Worm (Caenorhabditis elegans) whole organism, late embryonic: ENCODE results near the gene F54F7.6.

Experiments
- ceh-18 ChIP-seq: sonication (generic microtip); optimal IDR thresholded peaks from 2 replicates; lab custom pipeline; 2016; ENCODE audit warnings: missing genetic modification characterization, missing compliant biosample characterization
- ceh-19 ChIP-seq: fragments of 200-800 bp; sonication (Bioruptor generic); optimal IDR thresholded peaks from 2 replicates; lab custom pipeline; 2018; ENCODE audit warnings: mild to moderate bottlenecking, missing genetic modification characterization, missing compliant biosample characterization
- ceh-30 ChIP-seq: fragments of 150-350 bp; optimal IDR thresholded peaks from 2 replicates; lab custom pipeline; 2014; ENCODE audit warnings: missing biosample characterization, missing genetic modification characterization
- ceh-34 ChIP-seq: sonication (generic microtip); optimal IDR thresholded peaks from 2 replicates; lab custom pipeline; 2016; ENCODE audit warnings: mild to moderate bottlenecking, missing genetic modification characterization, missing compliant biosample characterization
- ceh-48 ChIP-seq: sonication (generic microtip); optimal IDR thresholded peaks from 2 replicates; lab custom pipeline; 2016; ENCODE audit warnings: missing genetic modification characterization, inconsistent platforms, missing compliant biosample characterization
- ceh-6 ChIP-seq: fragments of 200-800 bp; sonication (Bioruptor generic); optimal IDR thresholded peaks from 2 replicates; lab custom pipeline; 2018; ENCODE audit warnings: mild to moderate bottlenecking, missing genetic modification characterization, missing compliant biosample characterization
- elt-2 ChIP-seq: sonication (generic microtip); optimal IDR thresholded peaks from 2 replicates; lab custom pipeline; 2016; ENCODE audit warnings: missing genetic modification reagents, missing genetic modification characterization, missing compliant biosample characterization
- elt-4 ChIP-seq: sonication (generic microtip); optimal IDR thresholded peaks from 2 replicates; lab custom pipeline; 2016; ENCODE audit warnings: missing genetic modification characterization, missing compliant biosample characterization
- eyg-1 ChIP-seq: sonication (generic microtip); optimal IDR thresholded peaks from 2 replicates; lab custom pipeline; 2016; ENCODE audit warnings: missing genotype, missing genetic modification characterization, missing compliant biosample characterization
- hlh-15 ChIP-seq: sonication (generic microtip); optimal IDR thresholded peaks from 2 replicates; lab custom pipeline; 2016; ENCODE audit warnings: missing genetic modification characterization, missing compliant biosample characterization
- hlh-30 ChIP-seq: sonication (generic microtip); optimal IDR thresholded peaks from 2 replicates; lab custom pipeline; 2017; ENCODE audit warnings: antibody characterized with exemption, missing genetic modification characterization, missing compliant biosample characterization; ENCODE audit not compliant: insufficient read depth
- lim-6 ChIP-seq: sonication (generic microtip); optimal IDR thresholded peaks from 2 replicates; lab custom pipeline; 2016; ENCODE audit warnings: missing genetic modification characterization, missing compliant biosample characterization
- npax-4 ChIP-seq: sonication (generic microtip); optimal IDR thresholded peaks from 2 replicates; lab custom pipeline; 2016; ENCODE audit warnings: missing genetic modification characterization, missing compliant biosample characterization
- odd-2 ChIP-seq: sonication (generic microtip); optimal IDR thresholded peaks from 2 replicates; lab custom pipeline; 2017; ENCODE audit warnings: antibody characterized with exemption, mild to moderate bottlenecking, missing genetic modification characterization, missing compliant biosample characterization
- pat-9 ChIP-seq: fragments of 200-800 bp; sonication (Bioruptor generic); optimal IDR thresholded peaks from 2 replicates; lab custom pipeline; 2018; ENCODE audit warnings: mild to moderate bottlenecking, missing genetic modification characterization, moderate library complexity, missing compliant biosample characterization
- pha-4 ChIP-seq: fragments of 150-350 bp; optimal IDR thresholded peaks from 2 replicates; lab custom pipeline; 2018; ENCODE audit warnings: missing biosample characterization, missing genetic modification reagents, missing genetic modification characterization
- ref-2 ChIP-seq: sonication (generic microtip); optimal IDR thresholded peaks from 2 replicates; lab custom pipeline; 2016; ENCODE audit warnings: missing genetic modification characterization, missing compliant biosample characterization
- syd-9 ChIP-seq: sonication (generic microtip); optimal IDR thresholded peaks from 2 replicates; lab custom pipeline; 2016; ENCODE audit warnings: mild to moderate bottlenecking, missing genetic modification characterization, moderate library complexity, missing compliant biosample characterization
- tbx-7 ChIP-seq: sonication (generic microtip); optimal IDR thresholded peaks from 2 replicates; lab custom pipeline; 2016; ENCODE audit warnings: missing genotype, missing genetic modification characterization, missing compliant biosample characterization
- unc-3 ChIP-seq, 2 experiments: fragments of 200-800 bp in 1 of 2; sonication (Bioruptor generic) in 1 of 2; sonication (generic microtip) in 1 of 2; conservative IDR thresholded peaks in 1 of 2; optimal IDR thresholded peaks in 1 of 2; 2 replicates each; pipeline versions ENCODE4 v1.3.6 to Lab custom; 2016 to 2022; ENCODE audit warnings: missing compliant biosample characterization in 2 of 2, missing genetic modification characterization in 2 of 2, missing genetic modification reagents in 1 of 2
- unc-42 ChIP-seq: sonication (generic microtip); optimal IDR thresholded peaks from 2 replicates; lab custom pipeline; 2016; ENCODE audit warnings: missing genotype, missing genetic modification characterization, missing compliant biosample characterization
- unc-55 ChIP-seq: sonication (generic microtip); optimal IDR thresholded peaks from 2 replicates; lab custom pipeline; 2017; ENCODE audit warnings: missing biosample characterization, missing genetic modification reagents, missing genetic modification characterization
- unc-86 ChIP-seq: sonication (generic microtip); optimal IDR thresholded peaks from 2 replicates; lab custom pipeline; 2016; ENCODE audit warnings: missing genetic modification characterization, missing compliant biosample characterization

The F54F7.6 gene

ce11 chrX:11908226-11908625 lies 43.0 kb downstream of the F54F7.6 start:
- TF ChIP-seq ceh-6 (GFP tag; lab: Kevin White, UChicago) (no peak), syd-9 (tag; lab: Kevin White, UChicago) (no peak), npax-4 (tag; lab: Kevin White, UChicago) (no peak), lim-6 (tag; lab: Kevin White, UChicago) (no peak)

DNA sequence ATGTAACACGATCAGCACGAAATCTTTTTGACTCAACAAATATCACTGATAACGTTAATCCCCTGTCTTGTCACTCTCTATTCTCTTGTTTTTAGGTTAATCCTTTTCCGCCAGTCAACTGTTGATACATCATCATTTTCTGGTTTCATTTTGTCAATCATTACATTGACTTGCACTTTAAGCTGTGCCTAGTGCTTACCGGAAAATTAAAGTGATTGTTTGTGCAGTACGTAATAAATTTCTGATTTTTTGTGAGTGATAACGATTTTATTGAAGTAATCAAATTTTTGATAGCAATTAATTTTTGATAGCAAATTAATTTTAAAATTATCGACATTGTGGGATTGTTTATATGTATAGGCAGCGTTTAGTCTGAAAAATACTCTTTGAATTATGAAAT lies 44.0 kb downstream of the F54F7.6 start:
- TF ChIP-seq unc-86 (no peak), elt-2 (tag; lab: Kevin White, UChicago) (peak; percentile 24), ceh-30 (tag; lab: Kevin White, UChicago) (no peak), eyg-1 (tag; lab: Kevin White, UChicago) (no peak)
- TF ChIP-seq, all 69 proteins: peak for 1

DNA sequence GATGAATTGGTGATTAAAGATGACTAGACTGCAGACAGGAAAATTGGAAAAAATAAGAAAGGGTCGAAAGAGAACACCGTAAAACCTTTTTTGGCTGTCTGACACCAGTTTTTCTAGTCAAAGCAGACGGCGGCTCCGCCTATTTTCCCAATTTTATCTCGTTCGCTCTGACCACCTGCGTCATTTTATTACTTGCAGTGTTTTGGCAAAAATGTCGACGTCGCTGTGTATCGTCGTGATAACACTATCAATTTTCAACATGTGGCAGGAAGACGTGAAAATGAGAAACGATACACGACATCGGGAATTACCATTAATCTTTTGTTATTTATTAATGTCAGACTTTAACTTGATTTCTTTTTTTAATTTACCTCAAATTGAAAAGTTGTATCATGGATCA lies 44.9 kb downstream of the F54F7.6 start, which contains the start of gene Y62H9A.15:
TSS of gene Y62H9A.15 (minus strand) at position 100 of the 400 bp plus-strand sequence.
- no peak for TF ChIP-seq ceh-18 (tag; lab: Kevin White, UChicago)
- peak; percentile 60 for TF ChIP-seq elt-2 (tag; lab: Kevin White, UChicago)
- TF ChIP-seq, all 69 proteins: peak for 1

- TF ChIP-seq lim-6 (tag; lab: Kevin White, UChicago) (no peak), hlh-15 (tag; lab: Kevin White, UChicago) (no peak), unc-42 (tag; lab: Kevin White, UChicago) (no peak), pha-4 (tag; lab: Kevin White, UChicago) (no peak), pat-9 (tag; lab: Kevin White, UChicago) (no peak), ceh-34 (tag; lab: Kevin White, UChicago) (no peak), hlh-30 (no peak), syd-9 (tag; lab: Kevin White, UChicago) (no peak), ceh-30 (tag; lab: Kevin White, UChicago) (no peak), tbx-7 (no peak), odd-2 (tag; lab: Kevin White, UChicago) (no peak), unc-3 (GFP tag; conservative IDR thresholded peaks at IDR 0.05; lab: Robert Waterston, UW) (no peak), unc-3 (tag; optimal IDR thresholded peaks at IDR 0.05; lab: Kevin White, UChicago) (no peak), elt-4 (tag; lab: Kevin White, UChicago) (no peak), ceh-18 (tag; lab: Kevin White, UChicago) (no peak), ref-2 (no peak), unc-55 (no peak), ceh-48 (tag; lab: Kevin White, UChicago) (no peak), ceh-19 (GFP tag; lab: Kevin White, UChicago) (no peak)
These were observed 48.6 kb downstream of the F54F7.6 start, which contains the start of gene Y62H9A.12 for ce11 chrX:11913824-11914223. TSS of gene Y62H9A.12 (plus strand) at chrX:11914124.
